Fruit fly (Drosophila melanogaster) whole organism, embryonic: ENCODE results near the gene NELF-B.

Experiments used
- Adf1 ChIP-seq: fragments of 200-800 bp; sonication (Bioruptor generic); IDR thresholded peaks from 2 replicates; pipeline ENCODE4 v1.3.6; 2022; ENCODE audit warnings: missing biosample characterization, missing genetic modification characterization
- Blimp-1 ChIP-seq: fragments of 200-800 bp; sonication (Bioruptor generic); optimal IDR thresholded peaks from 3 replicates; lab custom pipeline; 2018; ENCODE audit warnings: missing biosample characterization, missing genetic modification characterization, mild to moderate bottlenecking, moderate library complexity, missing genetic modification reagents
- CG10321 ChIP-seq: fragments of 200-800 bp; sonication (Bioruptor generic); IDR thresholded peaks from 2 replicates; pipeline ENCODE4 v1.3.6; 2022; ENCODE audit warnings: missing biosample characterization, missing genetic modification characterization
- CG1233 ChIP-seq: fragments of 200-800 bp; sonication (Bioruptor generic); optimal IDR thresholded peaks from 4 replicates; lab custom pipeline; 2018; ENCODE audit warnings: missing biosample characterization, mild to moderate bottlenecking, missing genetic modification characterization
- CG13287 ChIP-seq: fragments of 200-800 bp; sonication (Bioruptor generic); IDR thresholded peaks from 2 replicates; pipeline ENCODE4 v1.3.6; 2022; ENCODE audit warnings: missing biosample characterization, missing genetic modification characterization; ENCODE audit not compliant: partially characterized antibody
- CG1602 ChIP-seq: fragments of 200-800 bp; sonication (Bioruptor generic); optimal IDR thresholded peaks from 3 replicates; lab custom pipeline; 2016; ENCODE audit warnings: missing biosample characterization, missing genetic modification characterization
- CG17328 ChIP-seq: fragments of 200-800 bp; sonication (Bioruptor generic); IDR thresholded peaks from 2 replicates; pipeline ENCODE4 v1.3.6; 2022; ENCODE audit warnings: missing biosample characterization, missing genetic modification characterization
- CG17802 ChIP-seq: fragments of 200-800 bp; sonication (Bioruptor generic); optimal IDR thresholded peaks from 2 replicates; lab custom pipeline; 2018; ENCODE audit warnings: missing biosample characterization, mild to moderate bottlenecking, missing genetic modification characterization, moderate library complexity
- CG1792 ChIP-seq: fragments of 200-800 bp; sonication (Bioruptor generic); optimal IDR thresholded peaks from 2 replicates; lab custom pipeline; 2016; ENCODE audit warnings: missing biosample characterization, missing genetic modification characterization
- CG18764 ChIP-seq: fragments of 200-800 bp; sonication (Bioruptor generic); optimal IDR thresholded peaks from 3 replicates; lab custom pipeline; 2016; ENCODE audit warnings: missing biosample characterization, missing genetic modification characterization
- CG2875 ChIP-seq: fragments of 200-800 bp; sonication (Bioruptor generic); optimal IDR thresholded peaks from 2 replicates; lab custom pipeline; 2017; ENCODE audit warnings: missing biosample characterization, mild to moderate bottlenecking, missing genetic modification characterization, missing genetic modification reagents
- CG32767 ChIP-seq: fragments of 200-800 bp; sonication (Bioruptor generic); IDR thresholded peaks from 2 replicates; pipeline ENCODE4 v1.3.6; 2022; ENCODE audit warnings: missing biosample characterization, missing genetic modification characterization
- CG34422 ChIP-seq: fragments of 200-800 bp; sonication (Bioruptor generic); IDR thresholded peaks from 3 replicates; pipeline ENCODE4 v1.3.6; 2022; ENCODE audit warnings: missing biosample characterization, missing genetic modification characterization
- CG4424 ChIP-seq: fragments of 200-800 bp; sonication (Bioruptor generic); optimal IDR thresholded peaks from 3 replicates; lab custom pipeline; 2016; ENCODE audit warnings: missing biosample characterization, missing genetic modification characterization
- CG4854 ChIP-seq: fragments of 200-800 bp; sonication (Bioruptor generic); optimal IDR thresholded peaks from 2 replicates; lab custom pipeline; 2016; ENCODE audit warnings: missing biosample characterization, missing genetic modification characterization, inconsistent platforms
- CG7987 ChIP-seq: fragments of 200-800 bp; sonication (Bioruptor generic); optimal IDR thresholded peaks from 2 replicates; lab custom pipeline; 2018; ENCODE audit warnings: missing biosample characterization, mild to moderate bottlenecking, missing genetic modification characterization, moderate library complexity
- CG9932 ChIP-seq: fragments of 200-800 bp; sonication (Bioruptor generic); IDR thresholded peaks from 2 replicates; pipeline ENCODE4 v1.3.6; 2022; ENCODE audit warnings: missing biosample characterization, missing genetic modification characterization
- CoRest ChIP-seq: fragments of 200-800 bp; sonication (Bioruptor generic); optimal IDR thresholded peaks from 3 replicates; lab custom pipeline; 2018; ENCODE audit warnings: missing biosample characterization, mild to moderate bottlenecking, missing genetic modification characterization, moderate library complexity
- Doc2 ChIP-seq: fragments of 200-800 bp; sonication (Bioruptor generic); IDR thresholded peaks from 2 replicates; pipeline ENCODE4 v1.3.6; 2022; ENCODE audit warnings: missing biosample characterization, missing genetic modification characterization
- Doc3 ChIP-seq: fragments of 200-800 bp; sonication (Bioruptor generic); IDR thresholded peaks from 3 replicates; pipeline ENCODE4 v1.3.6; 2022; ENCODE audit warnings: missing biosample characterization, missing genetic modification characterization; ENCODE audit not compliant: partially characterized antibody
- Hr3 ChIP-seq: fragments of 200-800 bp; sonication (Bioruptor generic); optimal IDR thresholded peaks from 3 replicates; lab custom pipeline; 2016; ENCODE audit warnings: missing biosample characterization, missing genetic modification characterization
- Jarid2 ChIP-seq: fragments of 200-800 bp; sonication (Bioruptor generic); optimal IDR thresholded peaks from 3 replicates; lab custom pipeline; 2017; ENCODE audit warnings: mild to moderate bottlenecking, missing biosample characterization, missing genetic modification reagents, missing genetic modification characterization
- Myb ChIP-seq: fragments of 200-800 bp; sonication (Bioruptor generic); optimal IDR thresholded peaks from 2 replicates; lab custom pipeline; 2016; ENCODE audit warnings: missing biosample characterization, missing genetic modification characterization
- NK7.1 ChIP-seq: fragments of 200-800 bp; sonication (Bioruptor generic); optimal IDR thresholded peaks from 3 replicates; lab custom pipeline; 2016; ENCODE audit warnings: missing biosample characterization, missing genetic modification characterization
- Ravus ChIP-seq: fragments of 200-800 bp; sonication (Bioruptor generic); IDR thresholded peaks from 2 replicates; pipeline ENCODE4 v1.3.6; 2022; ENCODE audit warnings: missing biosample characterization, missing genetic modification characterization
- Rx ChIP-seq: fragments of 200-800 bp; sonication (Bioruptor generic); IDR thresholded peaks from 2 replicates; pipeline ENCODE4 v1.3.6; 2022; ENCODE audit warnings: missing biosample characterization, missing genetic modification characterization
- Sox102F ChIP-seq: fragments of 200-800 bp; sonication (Bioruptor generic); optimal IDR thresholded peaks from 2 replicates; lab custom pipeline; 2018; ENCODE audit warnings: missing biosample characterization, mild to moderate bottlenecking, missing genetic modification characterization, moderate library complexity
- Stat92E ChIP-seq, 3 experiments: fragments of >200 bp in 2 of 3; fragments of 200-800 bp in 1 of 3; sonication (Bioruptor generic) in 1 of 3; optimal IDR thresholded peaks; 2 replicates each; lab custom pipeline; 2017 to 2019; ENCODE audit warnings: missing biosample characterization in 3 of 3, missing genetic modification characterization in 3 of 3, mild to moderate bottlenecking in 1 of 3, moderate library complexity in 1 of 3
- al ChIP-seq: fragments of 200-800 bp; sonication (Bioruptor generic); IDR thresholded peaks from 2 replicates; pipeline ENCODE4 v1.3.6; 2022; ENCODE audit warnings: missing biosample characterization, missing genetic modification characterization
- btn ChIP-seq: fragments of 200-800 bp; sonication (Bioruptor generic); optimal IDR thresholded peaks from 2 replicates; lab custom pipeline; 2016; ENCODE audit warnings: missing biosample characterization, missing genetic modification characterization
- danr ChIP-seq: fragments of 200-800 bp; sonication (Bioruptor generic); IDR thresholded peaks from 2 replicates; pipeline ENCODE4 v1.3.6; 2022; ENCODE audit warnings: missing biosample characterization, missing genetic modification characterization
- dati ChIP-seq: fragments of 200-800 bp; sonication (Bioruptor generic); IDR thresholded peaks from 2 replicates; pipeline ENCODE4 v1.3.6; 2022; ENCODE audit warnings: missing biosample characterization, missing genetic modification characterization
- gcm ChIP-seq: fragments of 200-800 bp; sonication (Bioruptor generic); optimal IDR thresholded peaks from 2 replicates; lab custom pipeline; 2019; ENCODE audit warnings: missing biosample characterization, mild to moderate bottlenecking, missing genetic modification characterization, moderate library complexity
- gfzf ChIP-seq: fragments of 200-800 bp; sonication (Bioruptor generic); optimal IDR thresholded peaks from 2 replicates; lab custom pipeline; 2016; ENCODE audit warnings: missing biosample characterization, mild to moderate bottlenecking, missing genetic modification characterization, moderate library complexity
- gro ChIP-seq: fragments of 200-800 bp; sonication (Bioruptor generic); optimal IDR thresholded peaks from 2 replicates; lab custom pipeline; 2016; ENCODE audit warnings: missing biosample characterization, missing genetic modification characterization
- hbn ChIP-seq: fragments of 200-800 bp; sonication (Bioruptor generic); IDR thresholded peaks from 2 replicates; pipeline ENCODE4 v1.3.6; 2022; ENCODE audit warnings: missing biosample characterization, missing genetic modification characterization; ENCODE audit not compliant: partially characterized antibody
- lola ChIP-seq, 3 experiments: fragments of >200 bp in 2 of 3; fragments of 200-800 bp in 1 of 3; sonication (Bioruptor generic) in 1 of 3; optimal IDR thresholded peaks; 2 replicates each; lab custom pipeline; 2017 to 2019; ENCODE audit warnings: missing biosample characterization in 3 of 3, missing genetic modification characterization in 3 of 3, mild to moderate bottlenecking in 1 of 3, moderate library complexity in 1 of 3
- nau ChIP-seq: fragments of 200-800 bp; sonication (Bioruptor generic); optimal IDR thresholded peaks from 3 replicates; lab custom pipeline; 2017; ENCODE audit warnings: missing biosample characterization, mild to moderate bottlenecking, missing genetic modification characterization, missing genetic modification reagents
- otp ChIP-seq: fragments of 200-800 bp; sonication (Bioruptor generic); IDR thresholded peaks from 3 replicates; pipeline ENCODE4, ENCODE4 v1.3.6; 2022; ENCODE audit warnings: missing biosample characterization, missing genetic modification characterization
- pnt ChIP-seq: fragments of 200-800 bp; sonication (Bioruptor generic); optimal IDR thresholded peaks from 3 replicates; lab custom pipeline; 2016; ENCODE audit warnings: missing biosample characterization, missing genetic modification characterization
- pum ChIP-seq: fragments of 200-800 bp; sonication (Bioruptor generic); optimal IDR thresholded peaks from 2 replicates; lab custom pipeline; 2016; ENCODE audit warnings: missing biosample characterization, missing genetic modification characterization
- repo ChIP-seq: fragments of 200-800 bp; sonication (Bioruptor generic); optimal IDR thresholded peaks from 2 replicates; lab custom pipeline; 2016; ENCODE audit warnings: missing biosample characterization, missing genetic modification characterization
- run ChIP-seq: fragments of 200-800 bp; sonication (Bioruptor generic); optimal IDR thresholded peaks from 3 replicates; lab custom pipeline; 2018; ENCODE audit warnings: missing biosample characterization, mild to moderate bottlenecking, missing genetic modification characterization
- salm ChIP-seq: fragments of 200-800 bp; sonication (Bioruptor generic); optimal IDR thresholded peaks from 2 replicates; lab custom pipeline; 2018; ENCODE audit warnings: missing biosample characterization, mild to moderate bottlenecking, missing genetic modification characterization
- slou ChIP-seq: fragments of 200-800 bp; sonication (Bioruptor generic); optimal IDR thresholded peaks from 3 replicates; lab custom pipeline; 2016; ENCODE audit warnings: missing biosample characterization, missing genetic modification characterization
- tup ChIP-seq: fragments of 200-800 bp; sonication (Bioruptor generic); optimal IDR thresholded peaks from 2 replicates; lab custom pipeline; 2016; ENCODE audit warnings: missing biosample characterization, mild to moderate bottlenecking, missing genetic modification characterization, moderate library complexity
- twi ChIP-seq: fragments of 200-800 bp; optimal IDR thresholded peaks from 2 replicates; lab custom pipeline; 2019; ENCODE audit warnings: missing biosample characterization, mild to moderate bottlenecking, missing genetic modification characterization, moderate library complexity
- zf30C ChIP-seq: fragments of 200-800 bp; sonication (Bioruptor generic); optimal IDR thresholded peaks from 3 replicates; lab custom pipeline; 2018; ENCODE audit warnings: missing biosample characterization, mild to moderate bottlenecking, missing genetic modification characterization

The NELF-B gene

DNA sequence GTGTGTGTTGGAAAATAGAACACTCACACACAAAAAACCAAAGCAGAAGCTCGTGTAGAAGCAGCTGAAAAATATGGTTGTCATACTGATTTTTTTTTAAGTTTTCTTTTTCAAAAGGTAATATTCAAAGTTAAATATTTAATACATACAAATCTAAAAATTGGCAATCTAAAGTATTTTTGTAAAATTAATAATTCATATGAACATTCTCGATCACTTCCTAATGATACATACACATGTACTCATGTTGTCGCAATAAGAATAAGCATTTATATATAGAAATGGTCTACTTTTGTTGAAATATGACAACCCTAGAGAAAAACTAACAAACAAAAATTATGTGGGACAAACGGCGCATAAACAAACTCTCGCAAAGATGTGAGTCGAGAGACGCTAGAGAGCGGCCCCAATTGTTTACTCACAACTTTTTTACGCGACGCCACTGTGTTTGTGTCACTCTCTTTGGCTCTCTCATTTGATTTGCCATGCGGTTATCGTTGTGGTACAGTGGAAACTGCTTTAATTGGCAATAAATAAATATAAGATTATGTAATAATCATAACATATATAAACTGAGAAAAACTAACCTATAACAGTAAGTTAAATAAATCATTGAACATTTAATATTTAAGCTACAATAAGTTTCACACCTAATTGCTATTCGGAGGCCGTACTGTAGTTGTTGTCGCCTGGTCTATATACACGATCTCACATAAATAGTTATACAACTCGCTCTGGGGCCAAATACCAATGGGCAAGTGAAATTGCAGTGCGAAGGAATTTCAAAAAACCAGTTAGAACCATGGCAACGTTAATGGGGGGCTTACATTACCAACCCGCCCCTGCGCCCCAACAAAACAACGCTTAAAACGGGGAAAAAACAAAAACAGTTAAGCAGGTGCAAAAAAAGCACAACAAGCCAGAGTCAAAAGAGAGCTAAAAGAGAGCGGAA lies 21.5 kb downstream of the NELF-B start (continued):
- TF ChIP-seq al (GFP tag; lab: Robert Waterston, UW) (peak; percentile 98), pum (GFP tag; lab: Kevin White, UChicago) (peak; percentile 74), CG32767 (peak; percentile 96), CG1602 (peak; percentile 94), Myb (peak; percentile 30), Adf1 (GFP tag; lab: Robert Waterston, UW) (peak; percentile 90), pnt (GFP tag; lab: Kevin White, UChicago) (peak; percentile 59), btn (GFP tag; lab: Kevin White, UChicago) (no peak), CG1792 (peak; percentile 80), CG9932 (GFP tag; lab: Robert Waterston, UW) (peak; percentile 99), CG17802 (tag; lab: Kevin White, UChicago) (peak; percentile 85), CG18764 (peak; percentile 90), Sox102F (GFP tag; lab: Kevin White, UChicago) (peak; percentile 98), CG2875 (GFP tag; lab: Kevin White, UChicago) (peak; percentile 90), CG1233 (peak; percentile 98), Jarid2 (GFP tag; lab: Kevin White, UChicago) (peak; percentile 84), Stat92E (GFP tag; optimal IDR thresholded peaks at IDR 0.05; lab: Kevin White, UChicago) (peak in 1 of 3 experiments; percentile 88), NK7.1 (peak; percentile 83), tup (GFP tag; lab: Kevin White, UChicago) (peak; percentile 84), zf30C (GFP tag; lab: Kevin White, UChicago) (peak; percentile 56), CG4424 (GFP tag; lab: Kevin White, UChicago) (peak; percentile 95), lola (GFP tag; optimal IDR thresholded peaks at IDR 0.05; lab: Kevin White, UChicago) (peak in 1 of 3 experiments; percentile 91), Rx (peak; percentile 94), gcm (GFP tag; lab: Kevin White, UChicago) (peak; percentile 97), CoRest (peak; percentile 98), otp (GFP tag; lab: Robert Waterston, UW) (peak; percentile 98), twi (tag; lab: Kevin White, UChicago) (peak; percentile 96), salm (peak; percentile 96), gfzf (GFP tag; lab: Kevin White, UChicago) (no peak), CG10321 (GFP tag; lab: Robert Waterston, UW) (peak; percentile 85), CG17328 (GFP tag; lab: Robert Waterston, UW) (peak; percentile 98), CG13287 (GFP tag; lab: Robert Waterston, UW) (peak; percentile 25; the same call in 1 of the 2 replicates), CG7987 (GFP tag; lab: Kevin White, UChicago) (peak; percentile 96), gro (GFP tag; lab: Kevin White, UChicago) (peak; percentile 52), repo (GFP tag; lab: Kevin White, UChicago) (no peak), dati (peak; percentile 95), Ravus (peak; percentile 95), CG4854 (GFP tag; lab: Kevin White, UChicago) (peak; percentile 87), danr (GFP tag; lab: Robert Waterston, UW) (peak; percentile 96), slou (GFP tag; lab: Kevin White, UChicago) (peak; percentile 91), Hr3 (GFP tag; lab: Kevin White, UChicago) (peak; percentile 96), run (tag; lab: Kevin White, UChicago) (peak; percentile 94), hbn (GFP tag; lab: Robert Waterston, UW) (no peak), Doc3 (GFP tag; lab: Robert Waterston, UW) (no peak), CG34422 (GFP tag; lab: Robert Waterston, UW) (peak; percentile 99), Doc2 (GFP tag; lab: Robert Waterston, UW) (peak; percentile 90), nau (GFP tag; lab: Kevin White, UChicago) (peak; percentile 90), Blimp-1 (peak; percentile 96)
